Worm (Caenorhabditis elegans): Measurements from ENCODE around the gene C45G9.4.
A peak's percentile ranks its signal among the peaks of the same experiment; 100 is the strongest.

Gene C45G9.4

ce11 chrIII:5042112-5042511 lies 20.4 kb upstream of the C45G9.4 start, which contains the start of gene nlp-43:
Gene nlp-43, plus strand, starts transcription at chrIII:5042412.
- no peak for TF ChIP-seq nhr-23 (tag; optimal IDR thresholded peaks at IDR 0.05)
- no peak for TF ChIP-seq ceh-16 (tag; optimal IDR thresholded peaks at IDR 0.05)
- TF ChIP-seq alr-1 (tag; optimal IDR thresholded peaks at IDR 0.05): no peak
- no peak for TF ChIP-seq mdl-1 (tag; optimal IDR thresholded peaks at IDR 0.05)

ce11 chrIII:5044709-5045108 lies 17.8 kb upstream of the C45G9.4 start, which contains the start of gene C45G9.14:
Gene C45G9.14, plus strand, starts transcription at chrIII:5045009.
- TF ChIP-seq peb-1 (tag; optimal IDR thresholded peaks at IDR 0.05) (no peak), lsy-2 (tag; optimal IDR thresholded peaks at IDR 0.05) (no peak), unc-39 (tag; optimal IDR thresholded peaks at IDR 0.05) (no peak), unc-55 (GFP tag; optimal IDR thresholded peaks at IDR 0.05) (no peak), nhr-6 (tag; optimal IDR thresholded peaks at IDR 0.05) (no peak), snpc-4 (tag; optimal IDR thresholded peaks at IDR 0.05) (no peak), ztf-11 (tag; optimal IDR thresholded peaks at IDR 0.05) (no peak), dmd-4 (tag; optimal IDR thresholded peaks at IDR 0.05) (no peak)

- TF ChIP-seq unc-39 (tag; optimal IDR thresholded peaks at IDR 0.05) (no peak), ztf-1 (GFP tag; conservative IDR thresholded peaks at IDR 0.05) (no peak), sma-9 (GFP tag; optimal IDR thresholded peaks at IDR 0.05) (peak; percentile 41), sma-9 (tag; optimal IDR thresholded peaks at IDR 0.05) (no peak), nhr-23 (tag; optimal IDR thresholded peaks at IDR 0.05) (no peak), nhr-10 (tag; optimal IDR thresholded peaks at IDR 0.05) (no peak), unc-55 (GFP tag; optimal IDR thresholded peaks at IDR 0.05) (peak; percentile 74), nhr-21 (tag; optimal IDR thresholded peaks at IDR 0.05) (no peak), crh-2 (tag; optimal IDR thresholded peaks at IDR 0.05) (peak; percentile 70), R02D3.7 (tag; optimal IDR thresholded peaks at IDR 0.05) (no peak), nhr-237 (tag; optimal IDR thresholded peaks at IDR 0.05) (no peak), fos-1 (tag; optimal IDR thresholded peaks at IDR 0.05) (peak; percentile 99), lsy-2 (tag; optimal IDR thresholded peaks at IDR 0.05) (peak in 1 of 2 experiments; percentile 52), mab-5 (tag; optimal IDR thresholded peaks at IDR 0.05) (no peak), C34F6.9 (tag; optimal IDR thresholded peaks at IDR 0.05) (peak; percentile 71), Y55F3AM.14 (GFP tag; optimal IDR thresholded peaks at IDR 0.05) (no peak), gmeb-1 (tag; optimal IDR thresholded peaks at IDR 0.05) (peak; percentile 3), snpc-4 (tag; optimal IDR thresholded peaks at IDR 0.05) (peak; percentile 5), lin-13 (GFP tag; optimal IDR thresholded peaks at IDR 0.05) (peak; percentile 60), ama-1 (optimal IDR thresholded peaks at IDR 0.05) (no peak), peb-1 (tag; optimal IDR thresholded peaks at IDR 0.05) (no peak), elt-3 (tag; optimal IDR thresholded peaks at IDR 0.05) (no peak), ceh-16 (tag; optimal IDR thresholded peaks at IDR 0.05) (peak; percentile 40), F13H6.1 (tag; optimal IDR thresholded peaks at IDR 0.05) (peak; percentile 36), egl-27 (tag; optimal IDR thresholded peaks at IDR 0.05) (no peak), nhr-25 (tag; optimal IDR thresholded peaks at IDR 0.05) (peak; percentile 79), nhr-11 (tag; optimal IDR thresholded peaks at IDR 0.05) (no peak), aly-2 (tag; optimal IDR thresholded peaks at IDR 0.05) (no peak), nhr-129 (tag; optimal IDR thresholded peaks at IDR 0.05) (peak; percentile 28), sem-4 (tag; optimal IDR thresholded peaks at IDR 0.05) (peak; percentile 17), ceh-82 (tag; optimal IDR thresholded peaks at IDR 0.05) (no peak), ZK546.5 (tag; optimal IDR thresholded peaks at IDR 0.05) (no peak), elt-1 (tag; optimal IDR thresholded peaks at IDR 0.05) (no peak)
Measured at ce11 chrIII:5047175-5047574, 15.3 kb upstream of the C45G9.4 start, which contains the start of gene txbp-3. Gene txbp-3, minus strand, starts transcription at chrIII:5047459.

ce11 chrIII:5047740-5048139 lies 14.8 kb upstream of the C45G9.4 start, which contains the start of gene C45G9.5:
Gene C45G9.5, plus strand, starts transcription at chrIII:5048117.
- TF ChIP-seq ztf-1 (GFP tag; conservative IDR thresholded peaks at IDR 0.05) (no peak), nhr-11 (tag; optimal IDR thresholded peaks at IDR 0.05) (no peak)

- no peak for TF ChIP-seq nhr-129 (tag; optimal IDR thresholded peaks at IDR 0.05)
- no peak for TF ChIP-seq crh-2 (tag; optimal IDR thresholded peaks at IDR 0.05)
- no peak for TF ChIP-seq lin-39 (tag; optimal IDR thresholded peaks at IDR 0.05)
- TF ChIP-seq aly-2 (tag; optimal IDR thresholded peaks at IDR 0.05): no peak
- TF ChIP-seq snpc-4 (tag; optimal IDR thresholded peaks at IDR 0.05): no peak
- no peak for TF ChIP-seq elt-3 (tag; optimal IDR thresholded peaks at IDR 0.05)
- TF ChIP-seq R02D3.7 (tag; optimal IDR thresholded peaks at IDR 0.05): no peak
- no peak for TF ChIP-seq peb-1 (tag; optimal IDR thresholded peaks at IDR 0.05)
- TF ChIP-seq ztf-11 (tag; optimal IDR thresholded peaks at IDR 0.05): no peak
- no peak for TF ChIP-seq nhr-77 (tag; optimal IDR thresholded peaks at IDR 0.05)
- no peak for TF ChIP-seq sem-4 (tag; optimal IDR thresholded peaks at IDR 0.05)
- no peak for TF ChIP-seq mbf-1 (tag; optimal IDR thresholded peaks at IDR 0.05)
- no peak for TF ChIP-seq sma-9 (GFP tag; optimal IDR thresholded peaks at IDR 0.05)
- no peak for TF ChIP-seq sma-9 (tag; optimal IDR thresholded peaks at IDR 0.05)
- no peak for TF ChIP-seq unc-55 (GFP tag; optimal IDR thresholded peaks at IDR 0.05)
- TF ChIP-seq ceh-82 (tag; optimal IDR thresholded peaks at IDR 0.05): no peak
- TF ChIP-seq Y55F3AM.14 (GFP tag; optimal IDR thresholded peaks at IDR 0.05): no peak
Measured at ce11 chrIII:5051949-5052348, 10.6 kb upstream of the C45G9.4 start, which contains the start of gene C45G9.15. Gene C45G9.15, minus strand, starts transcription at chrIII:5052049.
